Worm (Caenorhabditis elegans): ENCODE measurements around the gene Y50D4C.6.

Y50D4C.6 gene

ce11 chrV:945828-946227, 3.8 kb downstream of the Y50D4C.6 start:
- TF ChIP-seq nhr-12 (tag; optimal IDR thresholded peaks at IDR 0.05) (no peak), egl-27 (tag; optimal IDR thresholded peaks at IDR 0.05) (no peak), ceh-16 (tag; optimal IDR thresholded peaks at IDR 0.05) (no peak), crh-2 (tag; optimal IDR thresholded peaks at IDR 0.05) (no peak), unc-62 (GFP tag; optimal IDR thresholded peaks at IDR 0.05) (no peak), zag-1 (tag; optimal IDR thresholded peaks at IDR 0.05) (no peak)

ce11 chrV:945144-945543, 4.5 kb downstream of the Y50D4C.6 start, which contains the start of gene Y50D4C.3:
Gene Y50D4C.3 (minus strand): TSS chrV:945244.
- no peak for TF ChIP-seq gmeb-1 (tag; optimal IDR thresholded peaks at IDR 0.05)
- TF ChIP-seq Y55F3AM.14 (GFP tag; optimal IDR thresholded peaks at IDR 0.05), result no peak
- TF ChIP-seq skn-1 (tag; optimal IDR thresholded peaks at IDR 0.05), result no peak
- TF ChIP-seq sem-4 (tag; optimal IDR thresholded peaks at IDR 0.05), result no peak
- no peak for TF ChIP-seq unc-62 (GFP tag; optimal IDR thresholded peaks at IDR 0.05)
- TF ChIP-seq ztf-4 (tag; optimal IDR thresholded peaks at IDR 0.05), result no peak
- TF ChIP-seq lin-13 (GFP tag; optimal IDR thresholded peaks at IDR 0.05), result no peak
- TF ChIP-seq nhr-21 (tag; optimal IDR thresholded peaks at IDR 0.05), result no peak
- TF ChIP-seq nhr-6 (tag; optimal IDR thresholded peaks at IDR 0.05), result no peak
- no peak for TF ChIP-seq F13H6.1 (tag; optimal IDR thresholded peaks at IDR 0.05)

ce11 chrV:942556-942955, 7.1 kb downstream of the Y50D4C.6 start:
- TF ChIP-seq ZK546.5 (tag; optimal IDR thresholded peaks at IDR 0.05) (no peak), nhr-10 (tag; optimal IDR thresholded peaks at IDR 0.05) (no peak), mab-5 (tag; optimal IDR thresholded peaks at IDR 0.05) (no peak), unc-62 (GFP tag; optimal IDR thresholded peaks at IDR 0.05) (no peak), elt-1 (tag; optimal IDR thresholded peaks at IDR 0.05) (no peak), Y55F3AM.14 (GFP tag; optimal IDR thresholded peaks at IDR 0.05) (no peak), egl-27 (tag; optimal IDR thresholded peaks at IDR 0.05) (no peak)

- TF ChIP-seq blmp-1 (tag; optimal IDR thresholded peaks at IDR 0.05; ENCODE audit: insufficient read depth), result no peak
- no peak for TF ChIP-seq ama-1 (optimal IDR thresholded peaks at IDR 0.05)
- no peak for TF ChIP-seq ztf-11 (tag; optimal IDR thresholded peaks at IDR 0.05)
- TF ChIP-seq nhr-10 (tag; optimal IDR thresholded peaks at IDR 0.05), result no peak
- no peak for TF ChIP-seq ztf-4 (tag; optimal IDR thresholded peaks at IDR 0.05)
- no peak for TF ChIP-seq nhr-6 (tag; optimal IDR thresholded peaks at IDR 0.05)
- TF ChIP-seq R02D3.7 (tag; optimal IDR thresholded peaks at IDR 0.05), result no peak
- TF ChIP-seq C34F6.9 (tag; optimal IDR thresholded peaks at IDR 0.05), result no peak
- no peak for TF ChIP-seq nhr-77 (tag; optimal IDR thresholded peaks at IDR 0.05)
- no peak for TF ChIP-seq nhr-23 (tag; optimal IDR thresholded peaks at IDR 0.05)
- TF ChIP-seq aly-2 (tag; optimal IDR thresholded peaks at IDR 0.05), result no peak
- no peak for TF ChIP-seq ceh-82 (tag; optimal IDR thresholded peaks at IDR 0.05)
- no peak for TF ChIP-seq skn-1 (tag; optimal IDR thresholded peaks at IDR 0.05)
- no peak for TF ChIP-seq ztf-1 (GFP tag; conservative IDR thresholded peaks at IDR 0.05)
Observed at ce11 chrV:939341-939740, 10.3 kb downstream of the Y50D4C.6 start.

- TF ChIP-seq mbf-1 (tag; optimal IDR thresholded peaks at IDR 0.05) (no peak), nhr-21 (tag; optimal IDR thresholded peaks at IDR 0.05) (no peak), lsy-2 (tag; optimal IDR thresholded peaks at IDR 0.05) (no peak), mab-5 (tag; optimal IDR thresholded peaks at IDR 0.05) (no peak), nhr-12 (tag; optimal IDR thresholded peaks at IDR 0.05) (no peak), skn-1 (tag; optimal IDR thresholded peaks at IDR 0.05) (no peak)
Observed at ce11 chrV:917488-917887, 32.2 kb downstream of the Y50D4C.6 start, which contains the start of gene H24K24.2. Gene H24K24.2 (plus strand): TSS chrV:917788.

ce11 chrV:915716-916115, 33.9 kb downstream of the Y50D4C.6 start:
- TF ChIP-seq gmeb-1 (tag; optimal IDR thresholded peaks at IDR 0.05) (no peak), dmd-4 (tag; optimal IDR thresholded peaks at IDR 0.05) (no peak), ztf-1 (GFP tag; conservative IDR thresholded peaks at IDR 0.05) (no peak), ztf-4 (tag; optimal IDR thresholded peaks at IDR 0.05) (no peak)

- TF ChIP-seq nhr-129 (tag; optimal IDR thresholded peaks at IDR 0.05) (no peak), snpc-4 (tag; optimal IDR thresholded peaks at IDR 0.05) (no peak), egl-27 (tag; optimal IDR thresholded peaks at IDR 0.05) (no peak), dmd-4 (tag; optimal IDR thresholded peaks at IDR 0.05) (no peak), elt-3 (tag; optimal IDR thresholded peaks at IDR 0.05) (no peak), sma-9 (GFP tag; optimal IDR thresholded peaks at IDR 0.05) (no peak), sma-9 (tag; optimal IDR thresholded peaks at IDR 0.05) (no peak)
Observed at ce11 chrV:911474-911873, 38.2 kb downstream of the Y50D4C.6 start, which contains the start of gene adh-5. Gene adh-5 (plus strand): TSS chrV:911774.

Measured in whole organism, L2 larva.